Fruit fly (Drosophila melanogaster) whole organism, embryonic: ENCODE data around the gene CG6231.

Experiments
- Adf1 ChIP-seq: fragments of 200-800 bp; sonication (Bioruptor generic); IDR thresholded peaks from 2 replicates; pipeline ENCODE4 v1.3.6; 2022; ENCODE audit warnings: missing biosample characterization, missing genetic modification characterization
- B-H2 ChIP-seq: fragments of 200-800 bp; sonication (Bioruptor generic); optimal IDR thresholded peaks from 2 replicates; lab custom pipeline; 2018; ENCODE audit warnings: missing biosample characterization, mild to moderate bottlenecking, missing genetic modification characterization
- Bgb ChIP-seq: fragments of 200-800 bp; sonication (Bioruptor generic); IDR thresholded peaks from 2 replicates; pipeline ENCODE4 v1.3.6; 2022; ENCODE audit warnings: missing biosample characterization, missing genetic modification characterization; ENCODE audit not compliant: partially characterized antibody
- CG10462 ChIP-seq: fragments of 200-800 bp; sonication (Bioruptor generic); optimal IDR thresholded peaks from 2 replicates; lab custom pipeline; 2016; ENCODE audit warnings: missing biosample characterization, missing genetic modification characterization
- CG10654 ChIP-seq: fragments of 200-800 bp; sonication (Bioruptor generic); optimal IDR thresholded peaks from 2 replicates; lab custom pipeline; 2016; ENCODE audit warnings: missing biosample characterization, missing genetic modification characterization
- CG11723 ChIP-seq: fragments of 200-800 bp; sonication (Bioruptor generic); optimal IDR thresholded peaks from 2 replicates; lab custom pipeline; 2017; ENCODE audit warnings: missing biosample characterization, mild to moderate bottlenecking, missing genetic modification characterization
- CG13424 ChIP-seq: fragments of 200-800 bp; sonication (Bioruptor generic); optimal IDR thresholded peaks from 2 replicates; lab custom pipeline; 2019; ENCODE audit warnings: missing biosample characterization, mild to moderate bottlenecking, missing genetic modification characterization, moderate library complexity
- CG13624 ChIP-seq: fragments of 200-800 bp; sonication (Bioruptor generic); optimal IDR thresholded peaks from 2 replicates; lab custom pipeline; 2016; ENCODE audit warnings: missing biosample characterization, missing genetic modification characterization
- CG17385 ChIP-seq: fragments of 200-800 bp; sonication (Bioruptor generic); optimal IDR thresholded peaks from 3 replicates; lab custom pipeline; 2018; ENCODE audit warnings: missing biosample characterization, mild to moderate bottlenecking, missing genetic modification characterization
- CG18262 ChIP-seq: fragments of 200-800 bp; optimal IDR thresholded peaks from 3 replicates; lab custom pipeline; 2019; ENCODE audit warnings: missing biosample characterization, mild to moderate bottlenecking, missing genetic modification characterization, moderate library complexity
- CG2202 ChIP-seq: fragments of 200-800 bp; sonication (Bioruptor generic); optimal IDR thresholded peaks from 2 replicates; lab custom pipeline; 2018; ENCODE audit warnings: missing biosample characterization, mild to moderate bottlenecking, missing genetic modification characterization
- CG2678 ChIP-seq: fragments of 200-800 bp; sonication (Bioruptor generic); optimal IDR thresholded peaks from 3 replicates; lab custom pipeline; 2019; ENCODE audit warnings: missing biosample characterization, mild to moderate bottlenecking, missing genetic modification characterization, moderate library complexity
- CG30020 ChIP-seq: fragments of 200-800 bp; optimal IDR thresholded peaks from 2 replicates; lab custom pipeline; 2019; ENCODE audit warnings: missing biosample characterization, mild to moderate bottlenecking, missing genetic modification characterization, moderate library complexity
- CG32532 ChIP-seq: fragments of 200-800 bp; sonication (Bioruptor generic); IDR thresholded peaks from 2 replicates; pipeline ENCODE4 v1.3.6; 2022; ENCODE audit warnings: missing biosample characterization, missing genetic modification characterization
- CG42726 ChIP-seq: fragments of 200-800 bp; sonication (Bioruptor generic); IDR thresholded peaks from 2 replicates; pipeline ENCODE4 v1.3.6; 2022; ENCODE audit warnings: missing biosample characterization, missing genetic modification characterization; ENCODE audit not compliant: partially characterized antibody
- CG4360 ChIP-seq: fragments of 200-800 bp; sonication (Bioruptor generic); IDR thresholded peaks from 2 replicates; pipeline ENCODE4 v1.3.6; 2022; ENCODE audit warnings: missing biosample characterization, missing genetic modification characterization
- CG4730 ChIP-seq: fragments of 200-800 bp; sonication (Bioruptor generic); IDR thresholded peaks from 2 replicates; pipeline ENCODE4 v1.3.6; 2022; ENCODE audit warnings: missing biosample characterization, missing genetic modification characterization
- CG4854 ChIP-seq: fragments of 200-800 bp; sonication (Bioruptor generic); optimal IDR thresholded peaks from 2 replicates; lab custom pipeline; 2016; ENCODE audit warnings: missing biosample characterization, missing genetic modification characterization, inconsistent platforms
- Deaf1 ChIP-seq: fragments of 200-800 bp; optimal IDR thresholded peaks from 3 replicates; lab custom pipeline; 2019; ENCODE audit warnings: missing biosample characterization, mild to moderate bottlenecking, missing genetic modification characterization, moderate library complexity
- H15 ChIP-seq: fragments of 200-800 bp; sonication (Bioruptor generic); IDR thresholded peaks from 3 replicates; pipeline ENCODE4 v1.3.6; 2022; ENCODE audit warnings: missing biosample characterization, missing genetic modification characterization
- HLHmδ ChIP-seq: fragments of 200-800 bp; sonication (Bioruptor generic); optimal IDR thresholded peaks from 2 replicates; lab custom pipeline; 2018; ENCODE audit warnings: missing biosample characterization, mild to moderate bottlenecking, missing genetic modification characterization, moderate library complexity
- Jarid2 ChIP-seq: fragments of 200-800 bp; sonication (Bioruptor generic); optimal IDR thresholded peaks from 3 replicates; lab custom pipeline; 2017; ENCODE audit warnings: mild to moderate bottlenecking, missing biosample characterization, missing genetic modification reagents, missing genetic modification characterization
- Lhr ChIP-seq: fragments of 200-800 bp; sonication (Bioruptor generic); optimal IDR thresholded peaks from 3 replicates; lab custom pipeline; 2017; ENCODE audit warnings: mild to moderate bottlenecking, missing biosample characterization, missing genetic modification reagents, missing genetic modification characterization
- Max ChIP-seq: fragments of 200-800 bp; sonication (Bioruptor generic); optimal IDR thresholded peaks from 2 replicates; lab custom pipeline; 2016; ENCODE audit warnings: missing biosample characterization, mild to moderate bottlenecking, missing genetic modification characterization
- Med ChIP-seq: fragments of 200-800 bp; sonication (Bioruptor generic); peaks from one replicate; lab custom pipeline; 2016; ENCODE audit warnings: missing biosample characterization, missing genetic modification characterization, mild to moderate bottlenecking, inconsistent platforms, moderate library complexity
- Myb ChIP-seq: fragments of 200-800 bp; sonication (Bioruptor generic); optimal IDR thresholded peaks from 2 replicates; lab custom pipeline; 2016; ENCODE audit warnings: missing biosample characterization, missing genetic modification characterization
- NFAT ChIP-seq: fragments of 200-800 bp; sonication (Bioruptor generic); IDR thresholded peaks from 2 replicates; pipeline ENCODE4 v1.3.6; 2022; ENCODE audit warnings: missing biosample characterization, missing genetic modification characterization
- NfI ChIP-seq: fragments of 200-800 bp; sonication (Bioruptor generic); optimal IDR thresholded peaks from 3 replicates; lab custom pipeline; 2018; ENCODE audit warnings: missing biosample characterization, mild to moderate bottlenecking, missing genetic modification characterization, moderate library complexity
- Oaz ChIP-seq: fragments of 200-800 bp; sonication (Bioruptor generic); IDR thresholded peaks from 2 replicates; pipeline ENCODE4 v1.3.6; 2022; ENCODE audit warnings: missing biosample characterization, missing genetic modification characterization
- Side ChIP-seq: fragments of 200-800 bp; sonication (Bioruptor generic); optimal IDR thresholded peaks from 2 replicates; lab custom pipeline; 2016; ENCODE audit warnings: missing biosample characterization, missing genetic modification characterization
- Spps ChIP-seq: fragments of 200-800 bp; sonication (Bioruptor generic); optimal IDR thresholded peaks from 2 replicates; lab custom pipeline; 2018; ENCODE audit warnings: missing biosample characterization, mild to moderate bottlenecking, missing genetic modification characterization
- Vsx1 ChIP-seq: fragments of 200-800 bp; sonication (Bioruptor generic); optimal IDR thresholded peaks from 2 replicates; lab custom pipeline; 2017; ENCODE audit warnings: missing biosample characterization, mild to moderate bottlenecking, missing genetic modification characterization, missing genetic modification reagents
- YL-1 ChIP-seq: fragments of 200-800 bp; sonication (Bioruptor generic); optimal IDR thresholded peaks from 3 replicates; lab custom pipeline; 2017; ENCODE audit warnings: missing biosample characterization, mild to moderate bottlenecking, missing genetic modification characterization
- abd-A ChIP-seq: fragments of 200-800 bp; sonication (Bioruptor generic); optimal IDR thresholded peaks from 3 replicates; lab custom pipeline; 2019; ENCODE audit warnings: missing biosample characterization, mild to moderate bottlenecking, missing genetic modification characterization, moderate library complexity
- chm ChIP-seq: fragments of 200-800 bp; sonication (Bioruptor generic); IDR thresholded peaks from 2 replicates; pipeline ENCODE4 v1.3.6; 2022; ENCODE audit warnings: missing biosample characterization, missing genetic modification characterization
- crp ChIP-seq, 2 experiments: fragments of 200-800 bp; sonication (Bioruptor generic); optimal IDR thresholded peaks; 2 replicates in 1 of 2; 3 replicates in 1 of 2; lab custom pipeline; 2017; ENCODE audit warnings: missing biosample characterization in 2 of 2, missing genetic modification characterization in 2 of 2, mild to moderate bottlenecking in 1 of 2, moderate library complexity in 1 of 2
- ewg ChIP-seq: fragments of 200-800 bp; sonication (Bioruptor generic); optimal IDR thresholded peaks from 3 replicates; lab custom pipeline; 2017; ENCODE audit warnings: mild to moderate bottlenecking, missing biosample characterization, missing genetic modification reagents, missing genetic modification characterization
- ftz-f1 ChIP-seq: fragments of 200-800 bp; sonication (Bioruptor generic); optimal IDR thresholded peaks from 2 replicates; lab custom pipeline; 2016; ENCODE audit warnings: missing biosample characterization, missing genetic modification characterization
- hbn ChIP-seq: fragments of 200-800 bp; sonication (Bioruptor generic); IDR thresholded peaks from 2 replicates; pipeline ENCODE4 v1.3.6; 2022; ENCODE audit warnings: missing biosample characterization, missing genetic modification characterization; ENCODE audit not compliant: partially characterized antibody
- inv ChIP-seq: fragments of 200-800 bp; sonication (Bioruptor generic); IDR thresholded peaks from 2 replicates; pipeline ENCODE4 v1.3.6; 2022; ENCODE audit warnings: missing biosample characterization, missing genetic modification characterization; ENCODE audit not compliant: partially characterized antibody
- lbe ChIP-seq: fragments of 200-800 bp; sonication (Bioruptor generic); optimal IDR thresholded peaks from 2 replicates; lab custom pipeline; 2016; ENCODE audit warnings: missing biosample characterization, mild to moderate bottlenecking, missing genetic modification characterization
- luna ChIP-seq: fragments of 200-800 bp; sonication (Bioruptor generic); optimal IDR thresholded peaks from 2 replicates; lab custom pipeline; 2016; ENCODE audit warnings: missing biosample characterization, missing genetic modification characterization
- pros ChIP-seq: fragments of 200-800 bp; sonication (Bioruptor generic); optimal IDR thresholded peaks from 3 replicates; lab custom pipeline; 2019; ENCODE audit warnings: missing biosample characterization, mild to moderate bottlenecking, missing genetic modification characterization, moderate library complexity
- sc ChIP-seq, 3 experiments: fragments of >200 bp in 2 of 3; fragments of 200-800 bp in 1 of 3; sonication (Bioruptor generic) in 1 of 3; optimal IDR thresholded peaks; 2 replicates in 2 of 3; 3 replicates in 1 of 3; lab custom pipeline; 2017; ENCODE audit warnings: mild to moderate bottlenecking in 1 of 3, missing biosample characterization in 1 of 3, missing genetic modification characterization in 1 of 3, missing genetic modification reagents in 1 of 3
- scrt ChIP-seq: fragments of 200-800 bp; sonication (Bioruptor generic); optimal IDR thresholded peaks from 2 replicates; lab custom pipeline; 2018; ENCODE audit warnings: missing biosample characterization, mild to moderate bottlenecking, missing genetic modification characterization, moderate library complexity
- sd ChIP-seq: fragments of 200-800 bp; sonication (Bioruptor generic); optimal IDR thresholded peaks from 3 replicates; lab custom pipeline; 2018; ENCODE audit warnings: missing biosample characterization, mild to moderate bottlenecking, missing genetic modification characterization, moderate library complexity
- sens-2 ChIP-seq: fragments of 200-800 bp; sonication (Bioruptor generic); IDR thresholded peaks from 2 replicates; pipeline ENCODE4 v1.3.6; 2022; ENCODE audit warnings: missing biosample characterization, missing genetic modification characterization
- trh ChIP-seq: fragments of 200-800 bp; sonication (Bioruptor generic); optimal IDR thresholded peaks from 2 replicates; lab custom pipeline; 2016; ENCODE audit warnings: missing biosample characterization, missing genetic modification characterization
- twi ChIP-seq: fragments of 200-800 bp; optimal IDR thresholded peaks from 2 replicates; lab custom pipeline; 2019; ENCODE audit warnings: missing biosample characterization, mild to moderate bottlenecking, missing genetic modification characterization, moderate library complexity
- unpg ChIP-seq: fragments of 200-800 bp; sonication (Bioruptor generic); optimal IDR thresholded peaks from 3 replicates; lab custom pipeline; 2018; ENCODE audit warnings: missing biosample characterization, mild to moderate bottlenecking, missing genetic modification characterization, moderate library complexity

CG6231 gene

dm6 chr3R:19641058-19641457 lies 8.5 kb upstream of the CG6231 start (continued):
- TF ChIP-seq Adf1 (GFP tag; lab: Robert Waterston, UW) = peak; percentile 25; the same call in 1 of the 2 replicates
- no peak for TF ChIP-seq CG11723 (GFP tag; lab: Kevin White, UChicago)
- TF ChIP-seq Bgb (GFP tag; lab: Robert Waterston, UW) = no peak
- TF ChIP-seq CG42726 (GFP tag; lab: Robert Waterston, UW) = no peak
- no peak for TF ChIP-seq NfI (GFP tag; lab: Kevin White, UChicago)
- no peak for TF ChIP-seq YL-1 (GFP tag; lab: Kevin White, UChicago)
- peak; percentile 39; the same call in 1 of the 2 replicates for TF ChIP-seq CG32532 (GFP tag; lab: Robert Waterston, UW)
- no peak for TF ChIP-seq Myb (GFP tag; lab: Kevin White, UChicago)
- TF ChIP-seq Jarid2 (GFP tag; lab: Kevin White, UChicago) = peak; percentile 62
- TF ChIP-seq sc (optimal IDR thresholded peaks at IDR 0.05; lab: Kevin White, UChicago) = no peak
- TF ChIP-seq sc (GFP tag; optimal IDR thresholded peaks at IDR 0.05; lab: Kevin White, UChicago) = no peak
- no peak for TF ChIP-seq Side (GFP tag; lab: Kevin White, UChicago)
- no peak for TF ChIP-seq CG13424 (tag; lab: Kevin White, UChicago)
- no peak for TF ChIP-seq CG30020 (tag; lab: Kevin White, UChicago)
- no peak for TF ChIP-seq B-H2 (GFP tag; lab: Kevin White, UChicago)
- TF ChIP-seq crp (GFP tag; optimal IDR thresholded peaks at IDR 0.05; lab: Kevin White, UChicago) = peak; percentile 51 to 89
- peak; percentile 25; the same call in 1 of the 2 replicates for TF ChIP-seq chm (GFP tag; lab: Robert Waterston, UW)
- no peak for TF ChIP-seq sd (tag; lab: Kevin White, UChicago)
- no peak for TF ChIP-seq pros (GFP tag; lab: Kevin White, UChicago)
- no peak for TF ChIP-seq Deaf1 (tag; lab: Kevin White, UChicago)
- TF ChIP-seq abd-A = peak; percentile 16
- no peak for TF ChIP-seq lbe (GFP tag; lab: Kevin White, UChicago)
- TF ChIP-seq CG10462 (GFP tag; lab: Kevin White, UChicago) = no peak
- TF ChIP-seq trh = no peak
- TF ChIP-seq Med (GFP tag; lab: Kevin White, UChicago) = peak; percentile 80
- peak; percentile 36 for TF ChIP-seq ewg (GFP tag; lab: Kevin White, UChicago)
- TF ChIP-seq luna (GFP tag; lab: Kevin White, UChicago) = no peak
- TF ChIP-seq CG2678 (tag; lab: Kevin White, UChicago) = no peak
- TF ChIP-seq Lhr (GFP tag; lab: Kevin White, UChicago) = no peak
- TF ChIP-seq Max (GFP tag; lab: Kevin White, UChicago) = peak; percentile 4
- peak; percentile 8 for TF ChIP-seq scrt (GFP tag; lab: Kevin White, UChicago)
- TF ChIP-seq Vsx1 (GFP tag; lab: Kevin White, UChicago) = no peak
- TF ChIP-seq H15 (GFP tag; lab: Robert Waterston, UW) = no peak
- TF ChIP-seq sens-2 = no peak
- no peak for TF ChIP-seq HLHmδ
- peak; percentile 13 for TF ChIP-seq twi (tag; lab: Kevin White, UChicago)
- peak; percentile 57 for TF ChIP-seq NFAT (GFP tag; lab: Robert Waterston, UW)
- no peak for TF ChIP-seq CG10654 (GFP tag; lab: Kevin White, UChicago)
- 0 out of 2 replicates have a peak, but pooled peaks have one; percentile 45 for TF ChIP-seq hbn (GFP tag; lab: Robert Waterston, UW)
- TF ChIP-seq CG2202 (tag; lab: Kevin White, UChicago) = no peak
- TF ChIP-seq CG13624 = no peak
- TF ChIP-seq Oaz (GFP tag; lab: Robert Waterston, UW) = no peak
- no peak for TF ChIP-seq CG4360 (GFP tag; lab: Robert Waterston, UW)
- peak; percentile 50 for TF ChIP-seq ftz-f1 (GFP tag; lab: Kevin White, UChicago)
- TF ChIP-seq unpg = no peak
- TF ChIP-seq CG4854 (GFP tag; lab: Kevin White, UChicago) = no peak
- no peak for TF ChIP-seq CG4730 (GFP tag; lab: Robert Waterston, UW)
- TF ChIP-seq CG18262 (tag; lab: Kevin White, UChicago) = no peak
- TF ChIP-seq CG17385 (GFP tag; lab: Kevin White, UChicago) = peak; percentile 42
- TF ChIP-seq Spps (tag; lab: Kevin White, UChicago) = no peak
- no peak for TF ChIP-seq inv (GFP tag; lab: Robert Waterston, UW)
